Fruit fly (Drosophila melanogaster): ENCODE data around the gene Cad87A.

The Cad87A gene

dm6 chr3R:11992934-11993670 lies 44.2 kb upstream of the Cad87A start, which contains the start of gene mfas (continued):
- no peak for TF ChIP-seq tio (GFP tag; optimal IDR thresholded peaks at IDR 0.05)
- TF ChIP-seq nmo (GFP tag; optimal IDR thresholded peaks at IDR 0.05), result no peak
- peak; percentile 5 for TF ChIP-seq HmgZ (tag; optimal IDR thresholded peaks at IDR 0.05)
- TF ChIP-seq CG42726 (GFP tag; IDR thresholded peaks at IDR 0.05; ENCODE audit: partially characterized antibody), result no peak
- peak; percentile 23 for TF ChIP-seq nom (GFP tag; optimal IDR thresholded peaks at IDR 0.05)
- TF ChIP-seq wek (GFP tag; optimal IDR thresholded peaks at IDR 0.05), result peak; percentile 71
- peak; percentile 31 for TF ChIP-seq gro (GFP tag; optimal IDR thresholded peaks at IDR 0.05)
- peak; percentile 70 for TF ChIP-seq CG17912 (GFP tag; optimal IDR thresholded peaks at IDR 0.05)
- no peak for TF ChIP-seq CG6683 (GFP tag; optimal IDR thresholded peaks at IDR 0.05)
- no peak for TF ChIP-seq CG7271 (tag; optimal IDR thresholded peaks at IDR 0.05)
- no peak for TF ChIP-seq CG31224 (GFP tag; IDR thresholded peaks at IDR 0.05)
- TF ChIP-seq CG17568 (GFP tag; optimal IDR thresholded peaks at IDR 0.05), result peak; percentile 38
- TF ChIP-seq ab (GFP tag; optimal IDR thresholded peaks at IDR 0.05), result no peak
- TF ChIP-seq crp (GFP tag; optimal IDR thresholded peaks at IDR 0.05), result peak in 1 of 2 experiments; percentile 18
- TF ChIP-seq CG4707 (GFP tag; optimal IDR thresholded peaks at IDR 0.05), result peak; percentile 6
- TF ChIP-seq CG7987 (GFP tag; optimal IDR thresholded peaks at IDR 0.05), result peak; percentile 27
- peak; percentile 22; the same call in 1 of the 2 replicates for TF ChIP-seq bbx (GFP tag; IDR thresholded peaks at IDR 0.05; ENCODE audit: partially characterized antibody)
- 0 out of 2 replicates have a peak, but pooled peaks have one; percentile 31 for TF ChIP-seq Awh (GFP tag; IDR thresholded peaks at IDR 0.05)
- TF ChIP-seq CG33557 (GFP tag; optimal IDR thresholded peaks at IDR 0.05), result peak; percentile 41
- peak; percentile 19; the same call in 1 of the 2 replicates for TF ChIP-seq onecut (GFP tag; IDR thresholded peaks at IDR 0.05)
- TF ChIP-seq PHDP (tag; optimal IDR thresholded peaks at IDR 0.05), result peak; percentile 15
- TF ChIP-seq caup (GFP tag; optimal IDR thresholded peaks at IDR 0.05; ENCODE audit: severe bottlenecking), result peak; percentile 23
- peak; percentile 1 for TF ChIP-seq CG3995 (GFP tag; optimal IDR thresholded peaks at IDR 0.05)
- TF ChIP-seq Blimp-1 (GFP tag; optimal IDR thresholded peaks at IDR 0.05), result peak; percentile 55
- no peak for TF ChIP-seq row (GFP tag; IDR thresholded peaks at IDR 0.05)
- TF ChIP-seq CG3407 (GFP tag; optimal IDR thresholded peaks at IDR 0.05), result peak; percentile 23
- TF ChIP-seq Asciz (GFP tag; optimal IDR thresholded peaks at IDR 0.05), result peak; percentile 42
- no peak for TF ChIP-seq hkb (optimal IDR thresholded peaks at IDR 0.05)
- TF ChIP-seq hkb (GFP tag; IDR thresholded peaks at IDR 0.05), result peak; percentile 47
- no peak; the same call in 1 of the 2 replicates for TF ChIP-seq amos (GFP tag; IDR thresholded peaks at IDR 0.05; ENCODE audit: partially characterized antibody)
- TF ChIP-seq CG18262 (tag; optimal IDR thresholded peaks at IDR 0.05), result peak; percentile 2
- no peak for TF ChIP-seq CG18619 (GFP tag; optimal IDR thresholded peaks at IDR 0.05)
- TF ChIP-seq dmrt11E (tag; optimal IDR thresholded peaks at IDR 0.05), result no peak
- peak; percentile 4 for TF ChIP-seq CG17829 (tag; optimal IDR thresholded peaks at IDR 0.05)
- no peak for TF ChIP-seq CG6654 (GFP tag; optimal IDR thresholded peaks at IDR 0.05)
- peak; percentile 12; the same call in 1 of the 3 replicates for TF ChIP-seq Dbx (GFP tag; IDR thresholded peaks at IDR 0.05)
- TF ChIP-seq cg (GFP tag; optimal IDR thresholded peaks at IDR 0.05), result peak; percentile 67
- no peak for TF ChIP-seq CG1233 (GFP tag; optimal IDR thresholded peaks at IDR 0.05)
- TF ChIP-seq crc (GFP tag; optimal IDR thresholded peaks at IDR 0.05), result peak; percentile 7
- TF ChIP-seq CHES-1-like (GFP tag; optimal IDR thresholded peaks at IDR 0.05), result peak; percentile 6
- TF ChIP-seq tup (GFP tag; optimal IDR thresholded peaks at IDR 0.05), result no peak
- TF ChIP-seq Xrp1 (GFP tag; IDR thresholded peaks at IDR 0.05), result peak; percentile 16
- 0 out of 3 replicates have a peak, but pooled peaks have one; percentile 27 for TF ChIP-seq otp (GFP tag; IDR thresholded peaks at IDR 0.05)
- TF ChIP-seq Bgb (GFP tag; IDR thresholded peaks at IDR 0.05; ENCODE audit: partially characterized antibody), result peak; percentile 7; the same call in 1 of the 2 replicates
- TF ChIP-seq H15 (GFP tag; IDR thresholded peaks at IDR 0.05), result no peak
- TF ChIP-seq Stat92E (GFP tag; optimal IDR thresholded peaks at IDR 0.05), result no peak
- peak; percentile 35 for TF ChIP-seq sqz (GFP tag; optimal IDR thresholded peaks at IDR 0.05)

Measured in whole organism, embryonic.